Worm (Caenorhabditis elegans) whole organism, midembryonic: ENCODE data around the gene fbxa-38.

Source experiments
- cog-1 ChIP-seq: sonication (generic microtip); optimal IDR thresholded peaks from 2 replicates; lab custom pipeline; 2016; ENCODE audit warnings: missing genetic modification characterization, missing compliant biosample characterization
- flt-1 ChIP-seq: fragments of 200-800 bp; sonication (Bioruptor generic); IDR thresholded peaks from 2 replicates; pipeline ENCODE4 v1.3.6; 2022; ENCODE audit warnings: missing genetic modification characterization, missing compliant biosample characterization
- klf-2 ChIP-seq: fragments of 200-800 bp; sonication (Bioruptor generic); conservative IDR thresholded peaks from 2 replicates; pipeline ENCODE4 v1.3.6; 2022; ENCODE audit warnings: missing genetic modification reagents, missing genetic modification characterization, missing compliant biosample characterization
- ref-1 ChIP-seq: fragments of 200-800 bp; sonication (Bioruptor generic); conservative IDR thresholded peaks from 2 replicates; pipeline ENCODE4 v1.3.6; 2022; ENCODE audit warnings: missing genetic modification reagents, missing genetic modification characterization, missing compliant biosample characterization
- tab-1 ChIP-seq: fragments of 200-800 bp; sonication (Bioruptor generic); IDR thresholded peaks from 2 replicates; pipeline ENCODE4 v1.3.6; 2022; ENCODE audit warnings: missing genetic modification characterization, missing compliant biosample characterization
- ztf-23 ChIP-seq: fragments of 200-800 bp; sonication (Bioruptor generic); IDR thresholded peaks from 2 replicates; pipeline ENCODE4 v1.3.6; 2022; ENCODE audit warnings: missing genetic modification reagents, missing genetic modification characterization, missing compliant biosample characterization
- ztf-29 ChIP-seq: fragments of 200-800 bp; sonication (Bioruptor generic); IDR thresholded peaks from 2 replicates; pipeline ENCODE4 v1.3.6; 2022; ENCODE audit warnings: missing genetic modification reagents, missing genetic modification characterization, missing compliant biosample characterization

- TF ChIP-seq flt-1 (no peak), ztf-23 (GFP tag; lab: Robert Waterston, UW) (no peak), cog-1 (tag; lab: Kevin White, UChicago) (no peak), ref-1 (GFP tag; lab: Robert Waterston, UW) (no peak), tab-1 (GFP tag; lab: Robert Waterston, UW) (no peak), ztf-29 (GFP tag; lab: Robert Waterston, UW) (no peak), klf-2 (GFP tag; lab: Robert Waterston, UW) (no peak)
Measured at ce11 chrIII:2253027-2253499, 28.6 kb downstream of the fbxa-38 start, which contains the start of gene fbxa-73.
